Fruit fly (Drosophila melanogaster) whole organism, pupa: Measurements from ENCODE around the gene Cyt-c1L.

ENCODE experiments used
- CG10348 ChIP-seq: fragments of 200-800 bp; sonication (Bioruptor generic); IDR thresholded peaks from 2 replicates; pipeline ENCODE4 v1.3.6; 2022; ENCODE audit warnings: missing biosample characterization, missing genetic modification characterization
- CG12605 ChIP-seq: fragments of 200-800 bp; sonication (Bioruptor generic); IDR thresholded peaks from 2 replicates; pipeline ENCODE4 v1.3.6; 2022; ENCODE audit warnings: missing biosample characterization, missing genetic modification characterization
- CG13204 ChIP-seq: fragments of 200-800 bp; sonication (Bioruptor generic); optimal IDR thresholded peaks from 2 replicates; lab custom pipeline; 2018; ENCODE audit warnings: missing biosample characterization, mild to moderate bottlenecking, missing genetic modification characterization, moderate library complexity
- CG14655 ChIP-seq: fragments of 200-800 bp; sonication (Bioruptor generic); optimal IDR thresholded peaks from 3 replicates; lab custom pipeline; 2017; ENCODE audit warnings: mild to moderate bottlenecking, missing biosample characterization, missing genetic modification reagents, missing genetic modification characterization
- CG15710 ChIP-seq: fragments of 200-800 bp; sonication (Bioruptor generic); optimal IDR thresholded peaks from 2 replicates; lab custom pipeline; 2018; ENCODE audit warnings: missing biosample characterization, mild to moderate bottlenecking, missing genetic modification characterization, moderate library complexity
- CG17806 ChIP-seq: fragments of 200-800 bp; sonication (Bioruptor generic); optimal IDR thresholded peaks from 2 replicates; lab custom pipeline; 2018; ENCODE audit warnings: missing biosample characterization, mild to moderate bottlenecking, missing genetic modification characterization, moderate library complexity
- CG32121 ChIP-seq: fragments of 200-800 bp; sonication (Bioruptor generic); IDR thresholded peaks from 2 replicates; pipeline ENCODE4 v1.3.6; 2022; ENCODE audit warnings: missing biosample characterization, missing genetic modification characterization
- CG34367 ChIP-seq: fragments of 200-800 bp; sonication (Bioruptor generic); optimal IDR thresholded peaks from 2 replicates; lab custom pipeline; 2018; ENCODE audit warnings: missing biosample characterization, mild to moderate bottlenecking, missing genetic modification characterization
- CG4496 ChIP-seq: fragments of 200-800 bp; sonication (Bioruptor generic); IDR thresholded peaks from 3 replicates; pipeline ENCODE4 v1.3.6; 2022; ENCODE audit warnings: missing biosample characterization, missing genetic modification characterization
- CG8159 ChIP-seq: fragments of 200-800 bp; sonication (Bioruptor generic); optimal IDR thresholded peaks from 3 replicates; lab custom pipeline; 2018; ENCODE audit warnings: missing biosample characterization, mild to moderate bottlenecking, missing genetic modification characterization, moderate library complexity
- CG8301 ChIP-seq: fragments of 200-800 bp; sonication (Bioruptor generic); optimal IDR thresholded peaks from 2 replicates; lab custom pipeline; 2018; ENCODE audit warnings: missing biosample characterization, mild to moderate bottlenecking, missing genetic modification characterization
- CG9948 ChIP-seq: fragments of 200-800 bp; sonication (Bioruptor generic); optimal IDR thresholded peaks from 2 replicates; lab custom pipeline; 2018; ENCODE audit warnings: missing biosample characterization, mild to moderate bottlenecking, missing genetic modification characterization, moderate library complexity
- D1 ChIP-seq: fragments of 200-800 bp; sonication (Bioruptor generic); optimal IDR thresholded peaks from 2 replicates; lab custom pipeline; 2018; ENCODE audit warnings: missing biosample characterization, mild to moderate bottlenecking, missing genetic modification characterization, moderate library complexity
- EcR ChIP-seq: fragments of 200-800 bp; sonication (Bioruptor generic); optimal IDR thresholded peaks from 3 replicates; lab custom pipeline; 2019; ENCODE audit warnings: missing biosample characterization, missing genetic modification characterization, mild to moderate bottlenecking, moderate library complexity, missing genetic modification reagents
- Ets98B ChIP-seq: fragments of 200-800 bp; sonication (Bioruptor generic); IDR thresholded peaks from 2 replicates; pipeline ENCODE4 v1.3.6; 2022; ENCODE audit warnings: missing biosample characterization, missing genetic modification characterization
- Pif1A ChIP-seq: fragments of 200-800 bp; sonication (Bioruptor generic); optimal IDR thresholded peaks from 3 replicates; lab custom pipeline; 2016; ENCODE audit warnings: missing biosample characterization, missing genetic modification characterization
- Pif1B ChIP-seq: fragments of 200-800 bp; sonication (Bioruptor generic); optimal IDR thresholded peaks from 3 replicates; lab custom pipeline; 2016; ENCODE audit warnings: missing biosample characterization, missing genetic modification characterization
- Snoo ChIP-seq: fragments of 200-800 bp; sonication (Bioruptor generic); optimal IDR thresholded peaks from 3 replicates; lab custom pipeline; 2017; ENCODE audit warnings: missing biosample characterization, mild to moderate bottlenecking, missing genetic modification characterization, inconsistent platforms
- fd96Ca ChIP-seq: fragments of 200-800 bp; sonication (Bioruptor generic); IDR thresholded peaks from 3 replicates; pipeline ENCODE4 v1.3.6; 2022; ENCODE audit warnings: missing biosample characterization, missing genetic modification characterization
- gl ChIP-seq: fragments of 200-800 bp; sonication (Bioruptor generic); optimal IDR thresholded peaks from 2 replicates; lab custom pipeline; 2018; ENCODE audit warnings: missing biosample characterization, mild to moderate bottlenecking, missing genetic modification characterization
- rn ChIP-seq: fragments of 200-800 bp; sonication (Bioruptor generic); IDR thresholded peaks from 2 replicates; pipeline ENCODE4 v1.3.6; 2022; ENCODE audit warnings: missing biosample characterization, missing genetic modification characterization

Cyt-c1L gene

DNA sequence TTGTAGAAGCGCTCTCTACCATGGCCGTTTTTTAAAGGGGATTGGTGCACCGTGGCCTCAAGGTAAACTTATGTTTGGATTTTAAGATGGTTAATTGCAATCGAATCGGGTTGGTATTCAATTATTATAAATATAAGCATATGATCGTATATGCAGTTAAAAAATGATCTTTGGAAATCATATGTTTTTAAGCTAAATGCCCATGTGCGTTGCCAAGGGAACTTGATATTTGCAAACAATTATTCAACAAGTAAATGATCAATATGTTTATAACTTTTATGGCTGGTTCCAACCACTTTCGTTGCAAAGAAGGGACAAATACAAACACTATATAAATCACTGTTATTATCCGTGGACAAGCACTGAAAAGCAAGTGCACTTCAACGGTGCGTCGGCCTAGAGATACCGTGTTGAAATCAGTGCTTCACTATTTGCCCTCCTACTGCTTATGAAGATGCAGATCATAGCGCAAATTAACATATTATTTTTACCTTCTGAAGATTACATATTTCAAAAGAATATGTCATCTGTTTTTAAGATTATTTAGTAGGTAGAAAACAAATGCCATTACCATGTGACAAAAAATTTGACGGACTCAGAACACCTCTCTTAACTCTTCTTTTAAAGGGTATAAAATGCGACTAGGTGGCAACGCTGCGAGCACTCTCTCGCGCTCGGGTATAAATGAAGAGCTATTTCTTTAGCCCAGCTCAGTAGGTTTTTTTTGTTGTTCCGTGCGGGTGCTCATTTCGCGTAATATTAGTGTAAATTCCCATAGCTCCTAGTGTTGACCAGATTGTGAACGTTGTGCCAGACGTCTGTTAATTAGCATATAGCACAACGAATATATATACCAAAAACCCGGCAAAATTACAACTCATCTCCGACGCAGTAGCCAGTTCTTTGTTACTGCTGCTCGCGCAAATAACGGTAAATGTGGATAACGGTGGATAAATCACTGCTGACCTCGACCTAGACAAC, 46.2 kb downstream of the Cyt-c1L start, which contains the start of gene rdog:
TSS of gene rdog (plus strand) at position 705 of the 981 bp plus-strand sequence.
- TF ChIP-seq CG12605, result no peak
- TF ChIP-seq gl (tag; lab: Kevin White, UChicago), result peak; percentile 18
- TF ChIP-seq CG15710 (tag; lab: Kevin White, UChicago), result peak; percentile 77
- peak; percentile 73 for TF ChIP-seq CG9948 (tag; lab: Kevin White, UChicago)
- TF ChIP-seq CG10348 (GFP tag; lab: Robert Waterston, UW), result 0 out of 2 replicates have a peak, but pooled peaks have one; percentile 33
- TF ChIP-seq rn (GFP tag; lab: Robert Waterston, UW), result no peak
- no peak for TF ChIP-seq D1
- no peak for TF ChIP-seq CG14655 (GFP tag; lab: Kevin White, UChicago)
- peak; percentile 80 for TF ChIP-seq CG8159
- TF ChIP-seq Ets98B (GFP tag; lab: Robert Waterston, UW), result peak; percentile 40
- TF ChIP-seq CG17806 (tag; lab: Kevin White, UChicago), result peak; percentile 71
- no peak for TF ChIP-seq Pif1A (GFP tag; lab: Kevin White, UChicago)
- TF ChIP-seq CG13204 (GFP tag; lab: Kevin White, UChicago), result no peak
- peak; percentile 82 for TF ChIP-seq Snoo
- TF ChIP-seq CG32121 (GFP tag; lab: Robert Waterston, UW), result no peak
- peak; percentile 60 for TF ChIP-seq Pif1B (GFP tag; lab: Kevin White, UChicago)
- TF ChIP-seq fd96Ca, result peak; percentile 26; the same call in 1 of the 3 replicates
- peak; percentile 78 for TF ChIP-seq CG8301
- TF ChIP-seq CG34367, result peak; percentile 72
- peak; percentile 41 for TF ChIP-seq EcR (GFP tag; lab: Kevin White, UChicago)
- TF ChIP-seq CG4496 (GFP tag; lab: Robert Waterston, UW), result peak; percentile 59

DNA sequence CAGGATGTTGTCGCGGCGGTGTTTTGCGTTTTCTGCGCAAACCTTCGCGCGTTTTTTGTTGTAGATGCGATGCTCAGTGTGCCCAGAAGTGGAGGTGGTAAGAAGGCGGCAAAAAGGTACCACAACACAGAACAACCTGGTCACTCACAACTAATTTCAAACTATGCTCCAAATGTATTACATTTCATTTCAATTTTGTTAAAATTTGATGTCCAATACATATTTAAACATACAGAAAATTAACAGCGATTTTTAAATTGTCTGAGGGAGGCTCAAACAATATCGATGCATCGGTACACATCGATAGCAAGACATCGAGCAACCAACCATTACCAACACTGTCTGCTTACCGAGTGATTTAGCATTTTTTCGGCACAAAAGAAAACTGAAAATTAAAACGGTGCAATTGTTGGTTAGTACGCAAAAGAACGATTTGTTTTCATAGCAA, 50.7 kb downstream of the Cyt-c1L start, which contains the start of the genes Slbp and Rpn2:
TSS of gene Slbp (minus strand) at position 70 of the 448 bp plus-strand sequence.
TSS of gene Rpn2 (plus strand) at position 328 of the 448 bp plus-strand sequence.
- no peak for TF ChIP-seq CG9948 (tag; lab: Kevin White, UChicago)
- no peak for TF ChIP-seq CG4496 (GFP tag; lab: Robert Waterston, UW)
- no peak for TF ChIP-seq gl (tag; lab: Kevin White, UChicago)
- no peak for TF ChIP-seq CG32121 (GFP tag; lab: Robert Waterston, UW)
- TF ChIP-seq Pif1B (GFP tag; lab: Kevin White, UChicago), result no peak
- no peak for TF ChIP-seq CG34367
- TF ChIP-seq CG15710 (tag; lab: Kevin White, UChicago), result peak; percentile 28
- no peak for TF ChIP-seq CG17806 (tag; lab: Kevin White, UChicago)
- no peak for TF ChIP-seq CG10348 (GFP tag; lab: Robert Waterston, UW)
- TF ChIP-seq CG12605, result no peak
- TF ChIP-seq CG14655 (GFP tag; lab: Kevin White, UChicago), result no peak
- no peak for TF ChIP-seq CG8301
- TF ChIP-seq Snoo, result peak; percentile 23
- TF ChIP-seq D1, result no peak
- TF ChIP-seq CG8159, result peak; percentile 24
